Worm (Caenorhabditis elegans): Measurements from ENCODE around the gene mrpl-12.

DNA sequence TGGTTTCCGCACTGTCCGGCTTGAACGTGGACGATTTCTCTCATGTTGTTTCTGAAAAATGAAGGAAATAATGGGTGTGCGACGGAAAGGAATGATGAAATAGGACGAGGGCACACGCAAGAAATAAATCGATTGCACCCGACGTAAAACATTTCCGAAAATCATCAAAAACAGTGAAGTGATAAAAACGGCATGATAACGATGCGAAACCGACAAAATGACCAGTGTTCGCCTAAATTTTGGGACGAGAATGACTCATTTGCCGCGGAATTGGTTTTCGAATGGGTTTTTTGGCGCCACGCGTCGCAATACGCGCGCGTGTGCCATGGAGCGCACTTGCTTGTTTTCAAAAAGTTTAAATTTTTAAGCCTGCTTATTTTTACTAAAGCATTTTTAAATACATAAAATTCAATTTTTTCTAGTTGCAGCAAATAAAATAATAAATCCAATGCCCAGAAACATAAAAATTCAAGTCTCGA lies 34.9 kb downstream of the mrpl-12 start, which contains the start of the genes tbb-1 and rib-2:
- TF ChIP-seq C17E4.6 (GFP tag; IDR thresholded peaks at IDR 0.05) (peak; percentile 95), egl-18 (GFP tag; IDR thresholded peaks at IDR 0.05) (no peak), K12H6.12 (tag; optimal IDR thresholded peaks at IDR 0.05) (peak; percentile 38), ama-1 (optimal IDR thresholded peaks at IDR 0.05) (no peak), ama-1 (GFP tag; optimal IDR thresholded peaks at IDR 0.05) (no peak), nfya-1 (tag; optimal IDR thresholded peaks at IDR 0.05; ENCODE audit: borderline replicate concordance, insufficient read depth) (no peak), snpc-4 (GFP tag; optimal IDR thresholded peaks at IDR 0.05) (peak; percentile 36), snpc-4 (tag; optimal IDR thresholded peaks at IDR 0.05) (peak; percentile 62 to 86 (median 79)), rcor-1 (GFP tag; IDR thresholded peaks at IDR 0.05) (peak; percentile 94), madf-10 (tag; optimal IDR thresholded peaks at IDR 0.05) (peak; percentile 78), unc-62 (GFP tag; optimal IDR thresholded peaks at IDR 0.05) (no peak), hmg-1.2 (GFP tag; IDR thresholded peaks at IDR 0.05) (peak; percentile 86), hmg-20 (GFP tag; IDR thresholded peaks at IDR 0.05) (peak; percentile 57; the same call in 1 of the 2 replicates), F57A8.1 (GFP tag; optimal IDR thresholded peaks at IDR 0.05) (no peak)
